Fruit fly (Drosophila melanogaster) whole organism, pupa: ENCODE data around the gene CG15629.

ENCODE experiments used
- CG10348 ChIP-seq: fragments of 200-800 bp; sonication (Bioruptor generic); IDR thresholded peaks from 2 replicates; pipeline ENCODE4 v1.3.6; 2022; ENCODE audit warnings: missing biosample characterization, missing genetic modification characterization
- CG12605 ChIP-seq: fragments of 200-800 bp; sonication (Bioruptor generic); IDR thresholded peaks from 2 replicates; pipeline ENCODE4 v1.3.6; 2022; ENCODE audit warnings: missing biosample characterization, missing genetic modification characterization
- CG13204 ChIP-seq: fragments of 200-800 bp; sonication (Bioruptor generic); optimal IDR thresholded peaks from 2 replicates; lab custom pipeline; 2018; ENCODE audit warnings: missing biosample characterization, mild to moderate bottlenecking, missing genetic modification characterization, moderate library complexity
- CG14655 ChIP-seq: fragments of 200-800 bp; sonication (Bioruptor generic); optimal IDR thresholded peaks from 3 replicates; lab custom pipeline; 2017; ENCODE audit warnings: mild to moderate bottlenecking, missing biosample characterization, missing genetic modification reagents, missing genetic modification characterization
- CG15710 ChIP-seq: fragments of 200-800 bp; sonication (Bioruptor generic); optimal IDR thresholded peaks from 2 replicates; lab custom pipeline; 2018; ENCODE audit warnings: missing biosample characterization, mild to moderate bottlenecking, missing genetic modification characterization, moderate library complexity
- CG17806 ChIP-seq: fragments of 200-800 bp; sonication (Bioruptor generic); optimal IDR thresholded peaks from 2 replicates; lab custom pipeline; 2018; ENCODE audit warnings: missing biosample characterization, mild to moderate bottlenecking, missing genetic modification characterization, moderate library complexity
- CG32121 ChIP-seq: fragments of 200-800 bp; sonication (Bioruptor generic); IDR thresholded peaks from 2 replicates; pipeline ENCODE4 v1.3.6; 2022; ENCODE audit warnings: missing biosample characterization, missing genetic modification characterization
- CG34367 ChIP-seq: fragments of 200-800 bp; sonication (Bioruptor generic); optimal IDR thresholded peaks from 2 replicates; lab custom pipeline; 2018; ENCODE audit warnings: missing biosample characterization, mild to moderate bottlenecking, missing genetic modification characterization
- CG4496 ChIP-seq: fragments of 200-800 bp; sonication (Bioruptor generic); IDR thresholded peaks from 3 replicates; pipeline ENCODE4 v1.3.6; 2022; ENCODE audit warnings: missing biosample characterization, missing genetic modification characterization
- CG8159 ChIP-seq: fragments of 200-800 bp; sonication (Bioruptor generic); optimal IDR thresholded peaks from 3 replicates; lab custom pipeline; 2018; ENCODE audit warnings: missing biosample characterization, mild to moderate bottlenecking, missing genetic modification characterization, moderate library complexity
- CG8301 ChIP-seq: fragments of 200-800 bp; sonication (Bioruptor generic); optimal IDR thresholded peaks from 2 replicates; lab custom pipeline; 2018; ENCODE audit warnings: missing biosample characterization, mild to moderate bottlenecking, missing genetic modification characterization
- CG9948 ChIP-seq: fragments of 200-800 bp; sonication (Bioruptor generic); optimal IDR thresholded peaks from 2 replicates; lab custom pipeline; 2018; ENCODE audit warnings: missing biosample characterization, mild to moderate bottlenecking, missing genetic modification characterization, moderate library complexity
- D1 ChIP-seq: fragments of 200-800 bp; sonication (Bioruptor generic); optimal IDR thresholded peaks from 2 replicates; lab custom pipeline; 2018; ENCODE audit warnings: missing biosample characterization, mild to moderate bottlenecking, missing genetic modification characterization, moderate library complexity
- EcR ChIP-seq: fragments of 200-800 bp; sonication (Bioruptor generic); optimal IDR thresholded peaks from 3 replicates; lab custom pipeline; 2019; ENCODE audit warnings: missing biosample characterization, missing genetic modification characterization, mild to moderate bottlenecking, moderate library complexity, missing genetic modification reagents
- Ets98B ChIP-seq: fragments of 200-800 bp; sonication (Bioruptor generic); IDR thresholded peaks from 2 replicates; pipeline ENCODE4 v1.3.6; 2022; ENCODE audit warnings: missing biosample characterization, missing genetic modification characterization
- Pif1A ChIP-seq: fragments of 200-800 bp; sonication (Bioruptor generic); optimal IDR thresholded peaks from 3 replicates; lab custom pipeline; 2016; ENCODE audit warnings: missing biosample characterization, missing genetic modification characterization
- Pif1B ChIP-seq: fragments of 200-800 bp; sonication (Bioruptor generic); optimal IDR thresholded peaks from 3 replicates; lab custom pipeline; 2016; ENCODE audit warnings: missing biosample characterization, missing genetic modification characterization
- Snoo ChIP-seq: fragments of 200-800 bp; sonication (Bioruptor generic); optimal IDR thresholded peaks from 3 replicates; lab custom pipeline; 2017; ENCODE audit warnings: missing biosample characterization, mild to moderate bottlenecking, missing genetic modification characterization, inconsistent platforms
- fd96Ca ChIP-seq: fragments of 200-800 bp; sonication (Bioruptor generic); IDR thresholded peaks from 3 replicates; pipeline ENCODE4 v1.3.6; 2022; ENCODE audit warnings: missing biosample characterization, missing genetic modification characterization
- gl ChIP-seq: fragments of 200-800 bp; sonication (Bioruptor generic); optimal IDR thresholded peaks from 2 replicates; lab custom pipeline; 2018; ENCODE audit warnings: missing biosample characterization, mild to moderate bottlenecking, missing genetic modification characterization
- rn ChIP-seq: fragments of 200-800 bp; sonication (Bioruptor generic); IDR thresholded peaks from 2 replicates; pipeline ENCODE4 v1.3.6; 2022; ENCODE audit warnings: missing biosample characterization, missing genetic modification characterization

The CG15629 gene

dm6 chr2L:4813023-4813339 is 172 bp downstream of the CG15629 start:
- TF ChIP-seq fd96Ca (GFP tag; lab: Robert Waterston, UW) (0 out of 3 replicates have a peak, but pooled peaks have one; percentile 9), CG32121 (GFP tag; lab: Robert Waterston, UW) (no peak)

- no peak for TF ChIP-seq Ets98B (GFP tag; lab: Robert Waterston, UW)
- no peak for TF ChIP-seq CG32121 (GFP tag; lab: Robert Waterston, UW)
- TF ChIP-seq CG17806 (tag; lab: Kevin White, UChicago): no peak
- TF ChIP-seq CG15710 (tag; lab: Kevin White, UChicago): no peak
- no peak for TF ChIP-seq Pif1A (GFP tag; lab: Kevin White, UChicago)
- TF ChIP-seq EcR (GFP tag; lab: Kevin White, UChicago): no peak
- TF ChIP-seq Pif1B: no peak
- TF ChIP-seq fd96Ca (GFP tag; lab: Robert Waterston, UW): no peak
- TF ChIP-seq, all 21 proteins: peak for 0
Measured at dm6 chr2L:4818056-4818455, 5.2 kb downstream of the CG15629 start, which contains the start of gene CG3225. Gene CG3225, minus strand, starts transcription at chr2L:4818245.

- peak; percentile 10; the same call in 1 of the 2 replicates for TF ChIP-seq Ets98B (GFP tag; lab: Robert Waterston, UW)
- peak; percentile 1 for TF ChIP-seq CG17806 (tag; lab: Kevin White, UChicago)
- no peak for TF ChIP-seq CG12605
- TF ChIP-seq gl (tag; lab: Kevin White, UChicago): no peak
- TF ChIP-seq CG34367: no peak
- TF ChIP-seq CG9948 (tag; lab: Kevin White, UChicago): peak; percentile 4
- TF ChIP-seq CG4496: peak; percentile 73
- TF ChIP-seq fd96Ca (GFP tag; lab: Robert Waterston, UW): peak; percentile 53; the same call in 1 of the 3 replicates
- no peak for TF ChIP-seq CG32121 (GFP tag; lab: Robert Waterston, UW)
Measured at dm6 chr2L:4819995-4820394, 7.2 kb downstream of the CG15629 start.

- TF ChIP-seq CG17806 (tag; lab: Kevin White, UChicago) (peak; percentile 73), Pif1B (peak; percentile 72), CG4496 (peak; percentile 42; the same call in 2 of the 3 replicates), CG15710 (tag; lab: Kevin White, UChicago) (peak; percentile 80), CG14655 (GFP tag; lab: Kevin White, UChicago) (peak; percentile 80), rn (0 out of 2 replicates have a peak, but pooled peaks have one; percentile 12), D1 (tag; lab: Kevin White, UChicago) (no peak), Ets98B (GFP tag; lab: Robert Waterston, UW) (no peak), CG34367 (peak; percentile 78), CG12605 (no peak; the same call in 1 of the 2 replicates), Pif1A (GFP tag; lab: Kevin White, UChicago) (peak; percentile 70), CG9948 (tag; lab: Kevin White, UChicago) (peak; percentile 77), CG8159 (tag; lab: Kevin White, UChicago) (no peak), CG10348 (GFP tag; lab: Robert Waterston, UW) (no peak), fd96Ca (GFP tag; lab: Robert Waterston, UW) (peak; percentile 40; the same call in 1 of the 3 replicates), CG13204 (GFP tag; lab: Kevin White, UChicago) (peak; percentile 47), Snoo (peak; percentile 74), EcR (GFP tag; lab: Kevin White, UChicago) (no peak), gl (tag; lab: Kevin White, UChicago) (peak; percentile 54), CG32121 (GFP tag; lab: Robert Waterston, UW) (no peak), CG8301 (peak; percentile 54)
- TF ChIP-seq, all 21 proteins: peak for 14
Measured at dm6 chr2L:4820448-4821318, 7.9 kb downstream of the CG15629 start.

- TF ChIP-seq EcR (GFP tag; lab: Kevin White, UChicago) (no peak), CG15710 (tag; lab: Kevin White, UChicago) (peak; percentile 83), CG34367 (peak; percentile 66), CG8301 (peak; percentile 64), CG32121 (GFP tag; lab: Robert Waterston, UW) (peak; percentile 45; the same call in 1 of the 2 replicates), CG14655 (GFP tag; lab: Kevin White, UChicago) (peak; percentile 84), D1 (tag; lab: Kevin White, UChicago) (peak; percentile 77), CG8159 (tag; lab: Kevin White, UChicago) (peak; percentile 94), fd96Ca (GFP tag; lab: Robert Waterston, UW) (0 out of 3 replicates have a peak, but pooled peaks have one; percentile 6), Pif1A (GFP tag; lab: Kevin White, UChicago) (peak; percentile 77), Snoo (peak; percentile 69), CG12605 (0 out of 2 replicates have a peak, but pooled peaks have one; percentile 29), rn (no peak), CG17806 (tag; lab: Kevin White, UChicago) (peak; percentile 86), Ets98B (GFP tag; lab: Robert Waterston, UW) (peak; percentile 58), CG9948 (tag; lab: Kevin White, UChicago) (peak; percentile 87), gl (tag; lab: Kevin White, UChicago) (peak; percentile 38), CG13204 (GFP tag; lab: Kevin White, UChicago) (peak; percentile 34), Pif1B (peak; percentile 70), CG10348 (GFP tag; lab: Robert Waterston, UW) (no peak), CG4496 (peak; percentile 76)
- TF ChIP-seq, all 21 proteins: peak for 18
Measured at dm6 chr2L:4821319-4821717, 8.5 kb downstream of the CG15629 start.
